Fruit fly (Drosophila melanogaster) Kc167 (cell line): ENCODE results near the gene CG12517.

Experiments used
- Myc ChIP-seq: fragments of >200 bp; optimal IDR thresholded peaks from 2 replicates; lab custom pipeline; 2017; ENCODE audit warnings: missing external identifiers
- h ChIP-seq: fragments of >200 bp; optimal IDR thresholded peaks from 3 replicates; lab custom pipeline; 2018; ENCODE audit warnings: missing external identifiers
- insv ChIP-seq: fragments of >200 bp; optimal IDR thresholded peaks from 3 replicates; lab custom pipeline; 2018; ENCODE audit warnings: missing external identifiers
- psq ChIP-seq: fragments of >200 bp; optimal IDR thresholded peaks from 2 replicates; lab custom pipeline; 2017; ENCODE audit warnings: missing external identifiers
- ttk ChIP-seq: sonication (Bioruptor generic); optimal IDR thresholded peaks from 2 replicates; lab custom pipeline; 2017; ENCODE audit warnings: missing external identifiers

DNA sequence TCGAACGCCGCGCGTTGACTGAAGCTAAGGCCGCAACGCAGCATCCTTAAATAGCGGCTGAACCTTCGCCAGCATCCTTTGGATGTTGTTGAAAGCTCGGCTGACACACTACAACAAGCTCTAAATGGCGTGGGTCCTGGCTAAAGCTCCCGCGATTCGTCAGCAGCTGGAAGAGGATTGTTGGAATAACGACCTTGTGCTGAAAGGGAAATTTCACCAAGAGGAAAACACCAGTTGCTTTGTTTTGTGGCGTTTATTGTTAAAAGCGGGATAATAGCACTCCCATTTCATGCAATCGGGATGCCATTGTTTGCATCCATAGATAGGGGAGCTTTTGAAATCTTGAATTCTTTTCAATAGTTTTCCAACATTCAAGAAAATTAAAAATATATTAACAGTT is 32.5 kb upstream of the CG12517 start, which contains the start of gene Nos:
- TF ChIP-seq Myc (lab: Kevin White, UChicago) (no peak), psq (lab: Kevin White, UChicago) (no peak), insv (lab: Kevin White, UChicago) (no peak), h (lab: Kevin White, UChicago) (no peak), ttk (lab: Kevin White, UChicago) (no peak)
